Worm (Caenorhabditis elegans): ENCODE measurements around the gene rfc-3.

rfc-3 gene

DNA sequence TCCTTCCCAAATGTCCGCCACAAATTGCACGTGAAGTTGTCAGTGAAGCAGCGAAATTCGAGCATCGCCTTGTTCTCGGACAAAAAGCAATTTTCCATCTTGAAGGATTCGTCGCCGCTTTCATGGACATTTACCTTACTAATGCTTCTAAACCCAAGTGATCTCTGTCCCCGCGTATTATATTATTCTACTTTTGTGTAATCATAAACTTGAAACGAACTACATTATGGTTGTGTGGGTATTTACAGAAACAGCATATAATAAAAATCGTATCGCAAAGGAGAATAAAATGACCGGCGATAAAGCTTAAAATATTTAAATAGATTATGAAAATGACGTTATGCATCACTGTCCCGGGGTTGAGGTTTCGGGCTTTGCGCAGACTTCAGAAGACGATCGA is 1.2 kb downstream of the rfc-3 start:
- TF ChIP-seq pqm-1 (tag; optimal IDR thresholded peaks at IDR 0.05): no peak
- peak; percentile 13 for TF ChIP-seq aly-2 (tag; optimal IDR thresholded peaks at IDR 0.05)

DNA sequence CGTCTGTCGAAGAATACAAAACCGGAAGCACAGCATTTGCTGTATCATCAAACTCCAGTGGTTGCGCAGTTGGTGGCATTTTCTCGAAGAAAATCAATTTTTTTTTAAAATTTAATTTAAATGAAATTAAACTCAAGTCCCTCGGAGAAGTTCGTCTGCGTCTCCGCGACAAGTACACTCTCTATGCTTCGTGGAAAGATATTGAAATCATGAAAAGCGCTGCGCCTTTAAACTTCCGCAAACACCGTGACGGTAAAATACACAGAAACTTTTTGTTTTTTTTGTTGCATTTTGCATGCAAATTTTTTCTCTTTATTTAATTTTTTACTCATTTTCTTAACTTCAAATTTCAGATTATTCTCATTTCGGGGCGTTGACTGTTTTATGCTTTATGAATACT is 3.1 kb downstream of the rfc-3 start, which contains the start of the genes dli-1, tin-9.2 and exos-4.1:
dli-1 (minus strand) TSS at position 141 of the 400 bp plus-strand sequence.
tin-9.2 (plus strand) TSS at position 344 of the 400 bp plus-strand sequence.
exos-4.1 (plus strand) TSS at position 348 of the 400 bp plus-strand sequence.
- TF ChIP-seq fos-1 (tag; optimal IDR thresholded peaks at IDR 0.05) (peak; percentile 33), nhr-47 (tag; optimal IDR thresholded peaks at IDR 0.05) (peak; percentile 85), nhr-77 (tag; optimal IDR thresholded peaks at IDR 0.05) (peak; percentile 17), zip-4 (GFP tag; optimal IDR thresholded peaks at IDR 0.05) (peak; percentile 18), lin-35 (GFP tag; optimal IDR thresholded peaks at IDR 0.05) (peak; percentile 80 to 82), mab-9 (GFP tag; IDR thresholded peaks at IDR 0.05) (peak; percentile 10; the same call in 1 of the 2 replicates), isw-1 (GFP tag; IDR thresholded peaks at IDR 0.05) (peak; percentile 79), nhr-11 (tag; optimal IDR thresholded peaks at IDR 0.05) (peak; percentile 33), C16A3.4 (tag; optimal IDR thresholded peaks at IDR 0.05) (peak; percentile 53), lsy-2 (tag; optimal IDR thresholded peaks at IDR 0.05) (peak; percentile 89 to 90), ceh-82 (tag; optimal IDR thresholded peaks at IDR 0.05) (peak; percentile 41 to 62 (median 62)), nhr-19 (GFP tag; conservative IDR thresholded peaks at IDR 0.05) (peak; percentile 76), vab-15 (tag; optimal IDR thresholded peaks at IDR 0.05) (no peak), nhr-12 (tag; optimal IDR thresholded peaks at IDR 0.05) (no peak), F16B12.6 (tag; optimal IDR thresholded peaks at IDR 0.05) (peak; percentile 94), snpc-4 (tag; optimal IDR thresholded peaks at IDR 0.05) (peak; percentile 57), C34B4.2 (tag; optimal IDR thresholded peaks at IDR 0.05) (no peak), jun-1 (tag; optimal IDR thresholded peaks at IDR 0.05) (peak; percentile 14), lin-39 (tag; optimal IDR thresholded peaks at IDR 0.05) (peak; percentile 73), grh-1 (GFP tag; IDR thresholded peaks at IDR 0.05) (peak; percentile 13; the same call in 1 of the 2 replicates), ama-1 (optimal IDR thresholded peaks at IDR 0.05) (peak; percentile 16), pag-3 (tag; optimal IDR thresholded peaks at IDR 0.05; ENCODE audit: borderline replicate concordance, insufficient read depth) (no peak), elt-3 (tag; optimal IDR thresholded peaks at IDR 0.05) (peak in 1 of 6 experiments; percentile 39), nhr-20 (tag; optimal IDR thresholded peaks at IDR 0.05) (peak; percentile 73), fkh-8 (tag; optimal IDR thresholded peaks at IDR 0.05) (peak; percentile 50), tbx-2 (tag; optimal IDR thresholded peaks at IDR 0.05) (peak; percentile 81), ztf-11 (tag; optimal IDR thresholded peaks at IDR 0.05) (no peak), ceh-63 (GFP tag; optimal IDR thresholded peaks at IDR 0.05) (no peak), fkh-10 (GFP tag; optimal IDR thresholded peaks at IDR 0.05) (no peak), lin-13 (GFP tag; optimal IDR thresholded peaks at IDR 0.05) (peak; percentile 25), skn-1 (tag; optimal IDR thresholded peaks at IDR 0.05) (peak; percentile 86), mep-1 (tag; optimal IDR thresholded peaks at IDR 0.05) (peak; percentile 95), mef-2 (tag; optimal IDR thresholded peaks at IDR 0.05) (no peak), irx-1 (tag; optimal IDR thresholded peaks at IDR 0.05) (peak; percentile 51), xbp-1 (tag; optimal IDR thresholded peaks at IDR 0.05) (peak; percentile 78), nhr-90 (tag; optimal IDR thresholded peaks at IDR 0.05; ENCODE audit: poor library complexity) (peak; percentile 63), sup-37 (GFP tag; optimal IDR thresholded peaks at IDR 0.05) (no peak), rnt-1 (tag; optimal IDR thresholded peaks at IDR 0.05) (peak; percentile 69), hpl-2 (GFP tag; optimal IDR thresholded peaks at IDR 0.05) (no peak), Y116A8C.19 (tag; optimal IDR thresholded peaks at IDR 0.05; ENCODE audit: borderline replicate concordance) (no peak), aha-1 (tag; optimal IDR thresholded peaks at IDR 0.05) (no peak), snu-23 (GFP tag; optimal IDR thresholded peaks at IDR 0.05) (peak; percentile 86), lir-3 (tag; optimal IDR thresholded peaks at IDR 0.05; ENCODE audit: poor library complexity) (peak; percentile 46), efl-1 (optimal IDR thresholded peaks at IDR 0.05) (peak; percentile 82 to 84), efl-1 (GFP tag; optimal IDR thresholded peaks at IDR 0.05 in 1 of 2) (peak; percentile 82 to 97), egl-13 (tag; optimal IDR thresholded peaks at IDR 0.05) (peak; percentile 49), C04F5.9 (tag; optimal IDR thresholded peaks at IDR 0.05) (peak; percentile 50), dsc-1 (tag; optimal IDR thresholded peaks at IDR 0.05) (peak; percentile 74), swsn-7 (tag; optimal IDR thresholded peaks at IDR 0.05) (peak; percentile 74), lin-15B (tag; optimal IDR thresholded peaks at IDR 0.05) (peak; percentile 62)

All from whole organism, L1 larva.